Fruit fly (Drosophila melanogaster): ENCODE data around the gene sens-2.

The sens-2 gene

DNA sequence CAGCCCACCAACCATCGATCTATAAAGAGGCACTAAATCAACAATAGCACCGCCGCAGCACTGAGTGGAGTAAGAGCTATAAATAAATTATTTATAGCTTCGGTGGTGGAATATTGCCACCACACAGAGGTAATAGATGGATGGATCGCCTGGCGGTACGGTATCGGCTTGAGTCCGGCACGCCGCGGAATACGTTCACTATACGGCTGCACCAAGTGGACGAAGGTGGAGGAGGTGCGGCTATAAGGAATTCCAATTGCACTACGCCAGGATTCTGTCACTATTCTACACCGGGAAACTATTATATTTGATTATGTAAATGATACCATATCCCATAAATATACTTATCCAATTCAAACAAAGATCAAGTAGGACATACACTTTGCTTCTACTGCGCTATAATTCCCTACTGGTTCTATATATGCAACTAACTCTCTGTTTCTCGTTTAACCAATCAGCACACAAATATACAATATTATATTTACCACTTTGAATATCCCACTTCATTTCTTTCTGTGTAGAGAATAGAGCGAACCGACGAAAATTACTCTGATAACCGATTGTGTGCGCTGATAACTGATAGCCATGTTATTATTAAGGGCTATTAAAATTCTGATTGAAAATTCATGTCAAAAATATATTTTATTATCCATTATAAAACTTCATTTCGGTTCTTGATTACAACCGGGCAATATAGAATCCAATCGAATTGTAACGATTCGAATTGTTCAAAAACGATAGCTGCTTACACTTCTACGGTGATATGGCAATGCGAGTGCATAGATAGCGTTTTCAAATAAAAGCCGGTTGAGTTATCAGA lies 2.3 kb upstream of the sens-2 start (continued):
- TF ChIP-seq jigr1 (GFP tag; IDR thresholded peaks at IDR 0.05) (no peak), eve (GFP tag; optimal IDR thresholded peaks at IDR 0.05) (no peak)

DNA sequence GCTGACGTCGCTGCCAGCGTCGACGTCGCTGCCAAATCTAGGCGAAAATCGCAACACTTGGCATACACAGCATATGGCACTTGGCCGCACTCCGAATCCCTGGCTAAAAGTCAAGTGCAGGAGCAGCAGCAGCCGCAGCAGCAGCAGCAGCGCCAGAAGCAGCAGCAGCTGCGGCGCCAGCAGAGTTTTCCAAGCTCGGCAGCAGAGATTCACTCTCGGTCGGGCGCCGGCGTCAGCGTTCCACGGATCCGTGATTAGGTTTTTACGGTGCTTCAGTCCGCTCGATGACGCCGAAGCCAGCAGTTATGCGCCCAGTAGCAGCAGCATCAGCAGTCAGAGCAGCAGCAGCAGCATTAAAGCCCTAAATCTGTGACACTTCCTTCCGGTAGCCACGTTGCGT lies 310 bp downstream of the sens-2 start:
- TF ChIP-seq hkb (optimal IDR thresholded peaks at IDR 0.05) (no peak), hkb (GFP tag; IDR thresholded peaks at IDR 0.05) (no peak), Jarid2 (GFP tag; optimal IDR thresholded peaks at IDR 0.05) (peak; percentile 33), hb (GFP tag; IDR thresholded peaks at IDR 0.05; ENCODE audit: partially characterized antibody) (0 out of 3 replicates have a peak, but pooled peaks have one; percentile 14), Fer2 (tag; optimal IDR thresholded peaks at IDR 0.05) (no peak), CG17568 (GFP tag; optimal IDR thresholded peaks at IDR 0.05) (no peak), CG12071 (GFP tag; optimal IDR thresholded peaks at IDR 0.05) (no peak), cg (GFP tag; optimal IDR thresholded peaks at IDR 0.05) (no peak), CG3281 (GFP tag; optimal IDR thresholded peaks at IDR 0.05) (no peak), Meics (GFP tag; optimal IDR thresholded peaks at IDR 0.05) (no peak), phol (tag; optimal IDR thresholded peaks at IDR 0.05) (no peak), Bgb (GFP tag; IDR thresholded peaks at IDR 0.05; ENCODE audit: partially characterized antibody) (peak; percentile 5; the same call in 1 of the 2 replicates), Doc3 (GFP tag; IDR thresholded peaks at IDR 0.05; ENCODE audit: partially characterized antibody) (no peak), Sox102F (GFP tag; optimal IDR thresholded peaks at IDR 0.05) (no peak), gcm2 (GFP tag; optimal IDR thresholded peaks at IDR 0.05) (no peak), CG4404 (GFP tag; IDR thresholded peaks at IDR 0.05) (no peak), ATbp (GFP tag; optimal IDR thresholded peaks at IDR 0.05) (no peak), zfh1 (GFP tag; IDR thresholded peaks at IDR 0.05) (0 out of 3 replicates have a peak, but pooled peaks have one; percentile 10), CG10979 (tag; optimal IDR thresholded peaks at IDR 0.05) (no peak), Eip74EF (GFP tag; optimal IDR thresholded peaks at IDR 0.05) (no peak), Vsx1 (GFP tag; optimal IDR thresholded peaks at IDR 0.05) (no peak), CG11560 (tag; IDR thresholded peaks at IDR 0.05) (no peak), Adf1 (GFP tag; IDR thresholded peaks at IDR 0.05) (peak; percentile 85), NC2β (GFP tag; optimal IDR thresholded peaks at IDR 0.05) (no peak), CG30431 (GFP tag; optimal IDR thresholded peaks at IDR 0.05) (no peak), so (GFP tag; IDR thresholded peaks at IDR 0.05) (no peak), gro (GFP tag; optimal IDR thresholded peaks at IDR 0.05) (no peak), Asciz (GFP tag; optimal IDR thresholded peaks at IDR 0.05) (no peak), pho (GFP tag; optimal IDR thresholded peaks at IDR 0.05) (no peak), CG1603 (tag; optimal IDR thresholded peaks at IDR 0.05) (no peak), grau (tag; optimal IDR thresholded peaks at IDR 0.05) (no peak), crp (GFP tag; optimal IDR thresholded peaks at IDR 0.05) (no peak), Scr (GFP tag; IDR thresholded peaks at IDR 0.05; ENCODE audit: partially characterized antibody) (no peak), CG7928 (GFP tag; optimal IDR thresholded peaks at IDR 0.05) (no peak), HLH54F (GFP tag; optimal IDR thresholded peaks at IDR 0.05) (no peak), CG7271 (tag; optimal IDR thresholded peaks at IDR 0.05) (no peak), dmrt99B (tag; optimal IDR thresholded peaks at IDR 0.05) (no peak), CG10565 (GFP tag; optimal IDR thresholded peaks at IDR 0.05) (no peak), fru (optimal IDR thresholded peaks at IDR 0.05) (no peak), eve (GFP tag; optimal IDR thresholded peaks at IDR 0.05) (no peak), ato (GFP tag; IDR thresholded peaks at IDR 0.05; ENCODE audit: partially characterized antibody) (no peak), sens-2 (GFP tag; IDR thresholded peaks at IDR 0.05) (peak; percentile 97), Dbx (GFP tag; IDR thresholded peaks at IDR 0.05) (no peak)

Measured in whole organism, embryonic.